Worm (Caenorhabditis elegans) whole organism, L2 larva: ENCODE data around the gene mrpl-44.

Experiments
- R02D3.7 ChIP-seq: fragments of 150-350 bp; optimal IDR thresholded peaks from 2 replicates; lab custom pipeline; 2014; ENCODE audit warnings: missing biosample characterization, missing genetic modification characterization
- alr-1 ChIP-seq: fragments of 150-350 bp; optimal IDR thresholded peaks from 2 replicates; lab custom pipeline; 2014; ENCODE audit warnings: missing biosample characterization, missing genetic modification characterization
- ama-1 ChIP-seq: fragments of 150-350 bp; optimal IDR thresholded peaks from 2 replicates; lab custom pipeline; 2018; ENCODE audit warnings: inconsistent platforms
- elt-3 ChIP-seq: sonication (generic microtip); optimal IDR thresholded peaks from 2 replicates; lab custom pipeline; 2017; ENCODE audit warnings: missing biosample characterization, missing genetic modification characterization
- lin-39 ChIP-seq: fragments of 150-350 bp; optimal IDR thresholded peaks from 2 replicates; lab custom pipeline; 2014; ENCODE audit warnings: missing biosample characterization, missing genetic modification reagents, missing genetic modification characterization
- nhr-10 ChIP-seq: sonication (generic microtip); optimal IDR thresholded peaks from 2 replicates; lab custom pipeline; 2017; ENCODE audit warnings: missing biosample characterization, missing genetic modification characterization
- nhr-237 ChIP-seq: fragments of 150-350 bp; optimal IDR thresholded peaks from 2 replicates; lab custom pipeline; 2014; ENCODE audit warnings: missing biosample characterization, missing genetic modification characterization
- nhr-6 ChIP-seq: fragments of 150-350 bp; optimal IDR thresholded peaks from 2 replicates; lab custom pipeline; 2014; ENCODE audit warnings: missing biosample characterization, missing genetic modification characterization
- nhr-77 ChIP-seq: fragments of 150-350 bp; optimal IDR thresholded peaks from 2 replicates; lab custom pipeline; 2014; ENCODE audit warnings: missing biosample characterization, missing genetic modification characterization
- snpc-4 ChIP-seq: fragments of 150-350 bp; optimal IDR thresholded peaks from 2 replicates; lab custom pipeline; 2014; ENCODE audit warnings: missing biosample characterization, missing genetic modification characterization
- unc-55 ChIP-seq: fragments of 150-350 bp; sonication (generic microtip); optimal IDR thresholded peaks from 3 replicates; lab custom pipeline; 2014; ENCODE audit warnings: missing biosample characterization, missing genetic modification reagents, missing genetic modification characterization
- unc-62 ChIP-seq: fragments of 150-350 bp; optimal IDR thresholded peaks from 2 replicates; lab custom pipeline; 2014; ENCODE audit warnings: missing biosample characterization, missing genetic modification reagents, missing genetic modification characterization
- zag-1 ChIP-seq: fragments of 150-350 bp; optimal IDR thresholded peaks from 2 replicates; lab custom pipeline; 2014; ENCODE audit warnings: missing biosample characterization, missing genetic modification characterization
- ztf-4 ChIP-seq: fragments of 150-350 bp; optimal IDR thresholded peaks from 2 replicates; lab custom pipeline; 2014; ENCODE audit warnings: missing biosample characterization, missing genetic modification characterization

ce11 chrIII:9138601-9139000 lies 49.4 kb upstream of the mrpl-44 start, which contains the start of gene ZK512.7:
- TF ChIP-seq lin-39 (tag; lab: Kevin White, UChicago) = no peak
- TF ChIP-seq alr-1 = no peak
- TF ChIP-seq elt-3 = no peak
- TF ChIP-seq zag-1 (tag; lab: Kevin White, UChicago) = no peak
- no peak for TF ChIP-seq nhr-77 (tag; lab: Kevin White, UChicago)
- TF ChIP-seq R02D3.7 (tag; lab: Kevin White, UChicago) = no peak
- TF ChIP-seq unc-62 = no peak
- TF ChIP-seq nhr-6 (tag; lab: Kevin White, UChicago) = no peak
- TF ChIP-seq ztf-4 = no peak
- TF ChIP-seq unc-55 = no peak
- TF ChIP-seq snpc-4 = no peak
- no peak for TF ChIP-seq nhr-10 (tag; lab: Kevin White, UChicago)
- TF ChIP-seq nhr-237 (tag; lab: Kevin White, UChicago) = no peak
- TF ChIP-seq ama-1 (lab: Kevin White, UChicago) = no peak
